Worm (Caenorhabditis elegans): ENCODE data around the gene T16G1.6.
A peak's percentile ranks its signal among the peaks of the same experiment; 100 is the strongest.

The T16G1.6 gene

DNA sequence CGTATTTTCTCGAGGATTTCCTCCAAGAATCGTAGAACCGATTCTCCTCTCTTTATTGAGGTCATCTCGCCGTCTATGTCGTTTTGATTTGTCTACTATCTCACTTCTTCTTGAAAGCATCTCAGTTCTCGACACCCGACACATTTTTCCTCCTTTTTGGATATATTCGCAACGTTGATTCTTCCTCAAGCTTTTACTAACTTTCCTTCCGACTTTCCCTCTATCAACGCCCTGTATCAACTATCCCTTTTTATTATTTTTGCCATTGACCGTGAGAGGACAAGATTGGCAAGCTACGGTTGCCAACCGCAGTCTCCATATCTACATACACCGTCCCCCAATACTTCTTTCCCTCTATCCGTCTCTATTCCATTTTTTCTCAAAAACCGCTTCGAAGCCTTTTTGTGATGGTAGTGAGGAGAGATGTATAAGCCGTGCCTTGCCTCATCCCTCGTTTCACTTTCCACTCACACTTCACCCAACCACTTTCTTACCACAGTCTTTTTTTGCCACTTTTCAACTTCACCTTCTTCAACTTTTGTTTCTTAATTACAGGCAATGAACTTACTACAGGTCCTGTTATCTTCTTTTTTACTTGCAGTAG, 7.9 kb downstream of the T16G1.6 start, which contains the start of gene T16G1.2:
Gene T16G1.2 (plus strand): TSS at position 554 of the 604 bp plus-strand sequence.
- no peak for TF ChIP-seq ets-5 (GFP tag; IDR thresholded peaks at IDR 0.05)
- peak; percentile 97 for TF ChIP-seq blmp-1 (tag; optimal IDR thresholded peaks at IDR 0.05)

DNA sequence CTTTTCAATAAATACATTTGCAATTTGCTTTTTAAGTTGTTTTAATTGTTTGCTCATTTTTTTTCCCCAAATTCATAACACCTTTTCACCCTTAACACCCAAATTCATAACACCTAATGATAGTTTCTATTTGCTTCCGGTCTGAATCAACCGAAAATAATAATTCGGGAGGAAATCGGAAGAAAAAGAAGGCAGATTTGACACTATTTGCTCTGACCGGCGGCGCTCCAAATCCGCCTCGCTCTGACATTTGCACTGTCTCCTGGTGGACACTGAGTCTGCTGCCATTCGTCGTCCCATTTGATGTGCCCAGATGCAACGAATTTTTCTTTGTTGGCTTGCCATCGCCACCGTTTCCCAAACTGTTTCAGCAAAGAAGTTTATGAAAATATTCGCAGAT, 12.8 kb downstream of the T16G1.6 start, which contains the start of gene pqn-67:
Gene pqn-67 (plus strand): TSS at position 301 of the 400 bp plus-strand sequence.
- TF ChIP-seq Y116A8C.19 (tag; optimal IDR thresholded peaks at IDR 0.05; ENCODE audit: borderline replicate concordance) (no peak), nhr-11 (tag; optimal IDR thresholded peaks at IDR 0.05) (no peak), efl-1 (optimal IDR thresholded peaks at IDR 0.05) (no peak), efl-1 (GFP tag; optimal IDR thresholded peaks at IDR 0.05 in 1 of 2) (peak in 1 of 2 experiments; percentile 12)

DNA sequence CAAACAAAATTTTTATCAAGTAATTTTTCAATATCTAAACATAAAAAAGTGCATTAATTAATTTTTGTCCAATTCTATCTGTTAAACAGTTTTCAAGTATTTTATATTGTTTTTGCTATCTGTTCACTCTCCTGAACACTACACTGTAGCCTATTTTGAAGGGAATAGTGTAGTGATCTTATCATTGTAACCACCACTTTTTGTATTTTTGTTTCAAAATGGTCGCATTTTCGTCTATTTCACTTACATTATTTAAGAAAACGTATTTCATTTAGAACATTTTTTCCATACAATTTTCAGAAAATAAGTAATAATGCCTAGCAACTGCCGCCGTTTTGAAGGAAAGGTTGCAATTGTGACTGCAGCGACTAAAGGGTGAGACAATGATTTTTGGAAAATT, 14.7 kb downstream of the T16G1.6 start, which contains the start of gene dhrs-4:
Gene dhrs-4 (plus strand): TSS at position 301 of the 400 bp plus-strand sequence.
- TF ChIP-seq unc-130 (tag; optimal IDR thresholded peaks at IDR 0.05) = no peak
- TF ChIP-seq nhr-20 (tag; optimal IDR thresholded peaks at IDR 0.05) = peak; percentile 14

DNA sequence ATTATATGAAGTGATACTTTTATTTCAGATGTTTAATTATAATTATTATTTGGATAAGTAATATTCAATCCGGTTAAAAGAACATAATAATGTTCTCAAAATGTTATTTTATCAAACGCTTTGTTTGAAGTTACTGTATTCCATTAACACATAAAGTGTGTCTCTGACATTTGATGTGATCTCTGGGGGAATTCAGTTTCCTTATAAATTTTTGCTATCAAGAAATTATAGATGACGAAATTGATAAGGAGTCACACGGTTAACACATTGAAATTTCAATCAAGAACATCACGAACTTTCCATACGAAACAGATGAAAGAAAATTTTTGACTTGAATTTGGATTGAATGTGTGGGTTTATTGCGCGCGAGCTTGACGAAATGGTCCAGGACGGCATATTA, 15.3 kb downstream of the T16G1.6 start:
- TF ChIP-seq egl-27 (tag; optimal IDR thresholded peaks at IDR 0.05) (no peak), zag-1 (tag; optimal IDR thresholded peaks at IDR 0.05) (no peak), ceh-90 (tag; optimal IDR thresholded peaks at IDR 0.05) (no peak), tbx-2 (tag; optimal IDR thresholded peaks at IDR 0.05) (no peak), ztf-4 (tag; optimal IDR thresholded peaks at IDR 0.05) (no peak), C04F5.9 (tag; optimal IDR thresholded peaks at IDR 0.05) (no peak), lin-15B (tag; optimal IDR thresholded peaks at IDR 0.05) (no peak), nhr-11 (tag; optimal IDR thresholded peaks at IDR 0.05) (no peak), F16B12.6 (tag; optimal IDR thresholded peaks at IDR 0.05) (no peak), nhr-71 (tag; optimal IDR thresholded peaks at IDR 0.05) (no peak), jun-1 (tag; optimal IDR thresholded peaks at IDR 0.05) (no peak), sptf-1 (tag; optimal IDR thresholded peaks at IDR 0.05) (no peak), nhr-20 (tag; optimal IDR thresholded peaks at IDR 0.05) (peak; percentile 15), dpl-1 (GFP tag; optimal IDR thresholded peaks at IDR 0.05) (no peak), unc-30 (tag; optimal IDR thresholded peaks at IDR 0.05) (no peak), ceh-63 (GFP tag; optimal IDR thresholded peaks at IDR 0.05) (no peak), efl-1 (optimal IDR thresholded peaks at IDR 0.05) (no peak), efl-1 (GFP tag; optimal IDR thresholded peaks at IDR 0.05 in 1 of 2) (no peak), unc-130 (tag; optimal IDR thresholded peaks at IDR 0.05) (no peak), xbp-1 (tag; optimal IDR thresholded peaks at IDR 0.05) (no peak), mep-1 (tag; optimal IDR thresholded peaks at IDR 0.05) (no peak), irx-1 (tag; optimal IDR thresholded peaks at IDR 0.05) (no peak), C16A3.4 (tag; optimal IDR thresholded peaks at IDR 0.05) (no peak), sup-37 (GFP tag; optimal IDR thresholded peaks at IDR 0.05) (no peak), elt-2 (tag; optimal IDR thresholded peaks at IDR 0.05) (peak; percentile 74), nhr-28 (tag; optimal IDR thresholded peaks at IDR 0.05) (no peak), lin-35 (GFP tag; optimal IDR thresholded peaks at IDR 0.05) (peak in 1 of 2 experiments; percentile 26), pax-3 (tag; optimal IDR thresholded peaks at IDR 0.05) (peak; percentile 15)

DNA sequence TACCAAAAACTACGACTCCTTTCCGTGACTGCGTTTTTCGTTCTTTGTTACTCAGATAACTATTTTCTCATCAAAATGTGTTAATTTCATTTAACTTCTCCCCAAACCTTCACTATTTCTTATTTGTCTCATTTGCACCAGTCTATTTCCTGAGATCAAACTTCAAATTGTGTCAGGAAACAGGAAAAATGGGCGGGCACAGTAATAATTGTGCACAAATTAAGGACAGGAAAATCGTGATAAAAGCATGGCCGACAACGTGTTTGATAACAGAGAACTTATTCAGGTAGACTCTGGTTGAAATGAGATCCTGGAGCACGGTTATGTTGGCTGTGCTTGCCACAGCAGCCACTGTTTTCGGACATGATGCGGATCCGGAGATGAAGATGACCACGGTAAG, 17.3 kb downstream of the T16G1.6 start, which contains the start of gene lipl-1:
Gene lipl-1 (plus strand): TSS at position 282 of the 400 bp plus-strand sequence.
- no peak for TF ChIP-seq nhr-84 (tag; optimal IDR thresholded peaks at IDR 0.05)
- no peak for TF ChIP-seq C04F5.9 (tag; optimal IDR thresholded peaks at IDR 0.05)

DNA sequence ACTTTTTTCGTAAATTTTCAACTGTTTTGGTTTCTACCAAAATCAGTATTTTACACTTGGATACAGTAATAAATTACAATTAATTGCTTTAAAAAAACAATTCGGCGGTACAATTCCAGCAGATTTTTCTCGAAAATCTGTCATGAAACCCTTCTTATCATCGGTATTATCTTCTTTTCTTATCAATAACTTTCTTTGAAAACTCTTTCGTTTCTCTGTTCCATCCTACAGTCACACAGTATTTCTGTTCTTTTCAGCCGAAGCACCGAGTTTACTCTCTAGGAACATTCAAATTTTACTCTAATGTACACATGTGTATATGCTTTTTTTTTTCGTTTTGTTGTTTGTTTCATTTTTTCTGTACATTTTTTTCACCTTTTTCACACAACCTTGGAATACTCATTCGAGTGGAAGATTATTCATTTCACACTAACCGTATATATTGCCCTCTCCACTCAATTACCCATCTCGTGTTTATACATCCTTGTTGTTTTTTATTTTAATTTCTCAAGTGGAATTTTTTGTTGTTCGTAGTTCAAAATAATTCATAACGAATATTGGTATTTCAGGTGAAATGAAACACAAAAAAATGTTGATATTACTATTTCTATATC, 27.3 kb downstream of the T16G1.6 start, which contains the start of gene nid-1:
Gene nid-1 (plus strand): TSS at position 564 of the 614 bp plus-strand sequence.
- TF ChIP-seq ets-5 (GFP tag; IDR thresholded peaks at IDR 0.05) (no peak), elt-2 (tag; optimal IDR thresholded peaks at IDR 0.05) (peak; percentile 66), efl-1 (optimal IDR thresholded peaks at IDR 0.05) (no peak), efl-1 (GFP tag; optimal IDR thresholded peaks at IDR 0.05 in 1 of 2) (peak in 1 of 2 experiments; percentile 77)

Data from whole organism, L1 larva.